ENCODE assay signal across 7 worm cellular contexts in the genomic region with DNA sequence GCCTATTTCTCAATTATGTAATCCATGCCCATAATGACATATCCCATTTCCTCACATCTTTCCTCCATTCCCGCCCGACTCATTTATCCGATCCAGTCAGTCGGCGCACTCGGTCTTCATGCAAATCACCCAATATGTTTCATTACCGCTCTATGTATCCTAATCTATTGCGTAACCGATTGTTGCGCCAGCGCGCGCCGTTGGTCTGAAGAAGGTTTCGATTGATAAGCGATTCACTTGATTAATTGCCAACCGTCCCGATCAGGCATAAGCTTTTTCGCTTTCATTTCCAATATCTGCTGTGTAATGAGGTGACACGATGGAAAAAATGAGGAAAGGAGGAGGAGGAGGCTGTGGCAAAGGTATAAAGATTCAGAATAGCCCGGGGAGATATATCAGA.
TF ChIP-seq lines count a peak whose summit lies in the region.

No protein-coding gene starts in this region.

TF ChIP-seq in whole organism, L1 larva, 84 proteins besides CTCF, POLR2A, EP300 and RAD21:
- TF ChIP-seq hpl-2 (GFP tag; optimal IDR thresholded peaks at IDR 0.05; lab: Kevin White, UChicago): no peak
- TF ChIP-seq blmp-1 (tag; optimal IDR thresholded peaks at IDR 0.05; lab: Kevin White, UChicago): peak; percentile 98

TF ChIP-seq in whole organism, L2 larva, 48 proteins besides CTCF, POLR2A, EP300 and RAD21:
- TF ChIP-seq blmp-1 (tag; optimal IDR thresholded peaks at IDR 0.05; lab: Kevin White, UChicago; ENCODE audit: insufficient read depth) (peak; percentile 75), alr-1 (tag; optimal IDR thresholded peaks at IDR 0.05; lab: Kevin White, UChicago) (no peak), nhr-237 (tag; optimal IDR thresholded peaks at IDR 0.05; lab: Kevin White, UChicago) (no peak)

TF ChIP-seq in whole organism, L3 larva, 47 proteins besides CTCF, POLR2A, EP300 and RAD21:
- TF ChIP-seq tbx-2 (tag; optimal IDR thresholded peaks at IDR 0.05; lab: Kevin White, UChicago) (no peak), R02D3.7 (tag; optimal IDR thresholded peaks at IDR 0.05; lab: Kevin White, UChicago) (no peak), nhr-77 (tag; optimal IDR thresholded peaks at IDR 0.05; lab: Kevin White, UChicago) (no peak), skn-1 (tag; optimal IDR thresholded peaks at IDR 0.05; lab: Kevin White, UChicago) (no peak), hmg-11 (tag; optimal IDR thresholded peaks at IDR 0.05; lab: Kevin White, UChicago) (no peak), elt-3 (tag; optimal IDR thresholded peaks at IDR 0.05; lab: Kevin White, UChicago) (peak in 1 of 3 experiments; percentile 72), fkh-2 (tag; optimal IDR thresholded peaks at IDR 0.05; lab: Kevin White, UChicago) (no peak), mml-1 (tag; optimal IDR thresholded peaks at IDR 0.05; lab: Kevin White, UChicago) (no peak), elt-2 (tag; optimal IDR thresholded peaks at IDR 0.05; lab: Kevin White, UChicago) (no peak), nhr-43 (tag; optimal IDR thresholded peaks at IDR 0.05; lab: Kevin White, UChicago; ENCODE audit: poor library complexity, severe bottlenecking) (peak; percentile 37), pqm-1 (tag; optimal IDR thresholded peaks at IDR 0.05; lab: Kevin White, UChicago) (no peak), nhr-25 (tag; optimal IDR thresholded peaks at IDR 0.05; lab: Kevin White, UChicago) (peak; percentile 39), egl-27 (tag; optimal IDR thresholded peaks at IDR 0.05; lab: Kevin White, UChicago) (no peak), elt-1 (tag; optimal IDR thresholded peaks at IDR 0.05; lab: Kevin White, UChicago) (no peak), ceh-28 (tag; optimal IDR thresholded peaks at IDR 0.05; lab: Kevin White, UChicago) (no peak), nhr-28 (tag; optimal IDR thresholded peaks at IDR 0.05; lab: Kevin White, UChicago) (no peak), egl-5 (tag; optimal IDR thresholded peaks at IDR 0.05; lab: Kevin White, UChicago) (no peak)

TF ChIP-seq in whole organism, L4 larva, 104 proteins besides CTCF, POLR2A, EP300 and RAD21:
- TF ChIP-seq mxl-3 (GFP tag; optimal IDR thresholded peaks at IDR 0.05; lab: Kevin White, UChicago): peak; percentile 39
- peak; percentile 5 for TF ChIP-seq nhr-28 (tag; optimal IDR thresholded peaks at IDR 0.05; lab: Kevin White, UChicago)
- TF ChIP-seq nhr-77 (tag; optimal IDR thresholded peaks at IDR 0.05; lab: Kevin White, UChicago): no peak
- no peak for TF ChIP-seq lin-13 (GFP tag; optimal IDR thresholded peaks at IDR 0.05; lab: Kevin White, UChicago)
TF ChIP-seq in whole organism, L4 larva: peak in this region for 2.

TF ChIP-seq in whole organism, early embryonic, 17 proteins besides CTCF, POLR2A, EP300 and RAD21:
- peak; percentile 10 for TF ChIP-seq hmg-4 (GFP tag; optimal IDR thresholded peaks at IDR 0.05; lab: Kevin White, UChicago)
- TF ChIP-seq tbx-37 (GFP tag; conservative IDR thresholded peaks at IDR 0.05; lab: Robert Waterston, UW): no peak
TF ChIP-seq in whole organism, early embryonic: peak in this region for 1.

TF ChIP-seq in whole organism, late embryonic, 69 proteins besides CTCF, POLR2A, EP300 and RAD21:
- no peak for TF ChIP-seq ceh-24 (tag; optimal IDR thresholded peaks at IDR 0.05; lab: Kevin White, UChicago)
- no peak for TF ChIP-seq ceh-45 (GFP tag; IDR thresholded peaks at IDR 0.05; lab: Robert Waterston, UW)
- no peak for TF ChIP-seq ceh-2 (tag; optimal IDR thresholded peaks at IDR 0.05; lab: Kevin White, UChicago)
- peak; percentile 60 for TF ChIP-seq ref-2 (tag; optimal IDR thresholded peaks at IDR 0.05; lab: Kevin White, UChicago)

TF ChIP-seq in whole organism, mixed stage, embryonic, 35 proteins besides CTCF, POLR2A, EP300 and RAD21:
- TF ChIP-seq nhr-2 (tag; optimal IDR thresholded peaks at IDR 0.05; lab: Kevin White, UChicago) (no peak), ceh-43 (GFP tag; optimal IDR thresholded peaks at IDR 0.05; lab: Kevin White, UChicago) (no peak), snpc-4 (tag; optimal IDR thresholded peaks at IDR 0.05; lab: Kevin White, UChicago) (no peak), M03D4.4 (tag; optimal IDR thresholded peaks at IDR 0.05; lab: Kevin White, UChicago) (no peak), elt-3 (tag; optimal IDR thresholded peaks at IDR 0.05; lab: Kevin White, UChicago) (peak; percentile 90), sptf-1 (tag; optimal IDR thresholded peaks at IDR 0.05; lab: Kevin White, UChicago) (no peak), sem-2 (GFP tag; optimal IDR thresholded peaks at IDR 0.05; lab: Kevin White, UChicago) (no peak), pha-4 (tag; optimal IDR thresholded peaks at IDR 0.05; lab: Kevin White, UChicago) (no peak), lin-32 (GFP tag; optimal IDR thresholded peaks at IDR 0.05; lab: Kevin White, UChicago) (no peak), hlh-1 (tag; optimal IDR thresholded peaks at IDR 0.05; lab: Kevin White, UChicago) (no peak), nhr-12 (tag; optimal IDR thresholded peaks at IDR 0.05; lab: Kevin White, UChicago) (no peak), nhr-28 (tag; optimal IDR thresholded peaks at IDR 0.05; lab: Kevin White, UChicago) (no peak), ces-1 (GFP tag; optimal IDR thresholded peaks at IDR 0.05; lab: Kevin White, UChicago) (no peak), ztf-11 (tag; optimal IDR thresholded peaks at IDR 0.05; lab: Kevin White, UChicago) (no peak), ham-2 (GFP tag; optimal IDR thresholded peaks at IDR 0.05; lab: Kevin White, UChicago) (peak; percentile 74), elt-1 (tag; optimal IDR thresholded peaks at IDR 0.05; lab: Kevin White, UChicago; ENCODE audit: borderline replicate concordance, insufficient read depth) (peak; percentile 2), mep-1 (tag; optimal IDR thresholded peaks at IDR 0.05; lab: Kevin White, UChicago) (no peak), unc-120 (tag; optimal IDR thresholded peaks at IDR 0.05; lab: Kevin White, UChicago; ENCODE audit: poor library complexity, severe bottlenecking) (no peak), flh-1 (GFP tag; optimal IDR thresholded peaks at IDR 0.05; lab: Kevin White, UChicago) (no peak), nhr-237 (tag; optimal IDR thresholded peaks at IDR 0.05; lab: Kevin White, UChicago) (no peak), lin-13 (tag; optimal IDR thresholded peaks at IDR 0.05; lab: Kevin White, UChicago) (no peak), lsy-2 (tag; optimal IDR thresholded peaks at IDR 0.05; lab: Kevin White, UChicago) (no peak), bed-3 (GFP tag; optimal IDR thresholded peaks at IDR 0.05; lab: Kevin White, UChicago) (no peak), mab-5 (tag; optimal IDR thresholded peaks at IDR 0.05; lab: Kevin White, UChicago) (no peak), cnd-1 (tag; optimal IDR thresholded peaks at IDR 0.05; lab: Kevin White, UChicago) (no peak), unc-62 (GFP tag; optimal IDR thresholded peaks at IDR 0.05; lab: Kevin White, UChicago) (peak; percentile 48), tbx-8 (GFP tag; optimal IDR thresholded peaks at IDR 0.05; lab: Kevin White, UChicago) (no peak), zip-8 (tag; optimal IDR thresholded peaks at IDR 0.05; lab: Kevin White, UChicago) (peak; percentile 65), nhr-76 (tag; optimal IDR thresholded peaks at IDR 0.05; lab: Kevin White, UChicago) (no peak), ceh-83 (GFP tag; optimal IDR thresholded peaks at IDR 0.05; lab: Kevin White, UChicago) (no peak), unc-39 (tag; optimal IDR thresholded peaks at IDR 0.05; lab: Kevin White, UChicago) (no peak), mls-2 (tag; optimal IDR thresholded peaks at IDR 0.05; lab: Kevin White, UChicago) (no peak), drap-1 (GFP tag; optimal IDR thresholded peaks at IDR 0.05; lab: Kevin White, UChicago) (no peak), blmp-1 (tag; optimal IDR thresholded peaks at IDR 0.05; lab: Kevin White, UChicago) (peak; percentile 82), ceh-39 (tag; optimal IDR thresholded peaks at IDR 0.05; lab: Kevin White, UChicago) (no peak)
